Fruit fly (Drosophila melanogaster): ENCODE results near the gene CG17721.

- no peak for TF ChIP-seq D1 (tag; optimal IDR thresholded peaks at IDR 0.05)
- TF ChIP-seq gl (tag; optimal IDR thresholded peaks at IDR 0.05), result no peak
- no peak for TF ChIP-seq rn (GFP tag; IDR thresholded peaks at IDR 0.05)
- TF ChIP-seq EcR (GFP tag; optimal IDR thresholded peaks at IDR 0.05), result peak; percentile 42
- TF ChIP-seq CG32121 (GFP tag; IDR thresholded peaks at IDR 0.05), result no peak
- TF ChIP-seq CG34367 (tag; optimal IDR thresholded peaks at IDR 0.05), result no peak
- no peak for TF ChIP-seq CG13204 (GFP tag; optimal IDR thresholded peaks at IDR 0.05)
- no peak for TF ChIP-seq Snoo (tag; optimal IDR thresholded peaks at IDR 0.05)
- TF ChIP-seq Pif1A (GFP tag; optimal IDR thresholded peaks at IDR 0.05), result no peak
- no peak for TF ChIP-seq CG9948 (tag; optimal IDR thresholded peaks at IDR 0.05)
- TF ChIP-seq CG4496 (GFP tag; IDR thresholded peaks at IDR 0.05), result no peak
- no peak for TF ChIP-seq CG14655 (GFP tag; optimal IDR thresholded peaks at IDR 0.05)
- no peak for TF ChIP-seq CG10348 (GFP tag; IDR thresholded peaks at IDR 0.05)
These were observed 26.1 kb upstream of the CG17721 start for dm6 chr3R:11208766-11209331.
